Fruit fly (Drosophila melanogaster) whole organism, pupa: Measurements from ENCODE around the gene Ir68b.

Source experiments
- CG10348 ChIP-seq: fragments of 200-800 bp; sonication (Bioruptor generic); IDR thresholded peaks from 2 replicates; pipeline ENCODE4 v1.3.6; 2022; ENCODE audit warnings: missing biosample characterization, missing genetic modification characterization
- CG12605 ChIP-seq: fragments of 200-800 bp; sonication (Bioruptor generic); IDR thresholded peaks from 2 replicates; pipeline ENCODE4 v1.3.6; 2022; ENCODE audit warnings: missing biosample characterization, missing genetic modification characterization
- CG13204 ChIP-seq: fragments of 200-800 bp; sonication (Bioruptor generic); optimal IDR thresholded peaks from 2 replicates; lab custom pipeline; 2018; ENCODE audit warnings: missing biosample characterization, mild to moderate bottlenecking, missing genetic modification characterization, moderate library complexity
- CG14655 ChIP-seq: fragments of 200-800 bp; sonication (Bioruptor generic); optimal IDR thresholded peaks from 3 replicates; lab custom pipeline; 2017; ENCODE audit warnings: mild to moderate bottlenecking, missing biosample characterization, missing genetic modification reagents, missing genetic modification characterization
- CG15710 ChIP-seq: fragments of 200-800 bp; sonication (Bioruptor generic); optimal IDR thresholded peaks from 2 replicates; lab custom pipeline; 2018; ENCODE audit warnings: missing biosample characterization, mild to moderate bottlenecking, missing genetic modification characterization, moderate library complexity
- CG17806 ChIP-seq: fragments of 200-800 bp; sonication (Bioruptor generic); optimal IDR thresholded peaks from 2 replicates; lab custom pipeline; 2018; ENCODE audit warnings: missing biosample characterization, mild to moderate bottlenecking, missing genetic modification characterization, moderate library complexity
- CG32121 ChIP-seq: fragments of 200-800 bp; sonication (Bioruptor generic); IDR thresholded peaks from 2 replicates; pipeline ENCODE4 v1.3.6; 2022; ENCODE audit warnings: missing biosample characterization, missing genetic modification characterization
- CG34367 ChIP-seq: fragments of 200-800 bp; sonication (Bioruptor generic); optimal IDR thresholded peaks from 2 replicates; lab custom pipeline; 2018; ENCODE audit warnings: missing biosample characterization, mild to moderate bottlenecking, missing genetic modification characterization
- CG4496 ChIP-seq: fragments of 200-800 bp; sonication (Bioruptor generic); IDR thresholded peaks from 3 replicates; pipeline ENCODE4 v1.3.6; 2022; ENCODE audit warnings: missing biosample characterization, missing genetic modification characterization
- CG8159 ChIP-seq: fragments of 200-800 bp; sonication (Bioruptor generic); optimal IDR thresholded peaks from 3 replicates; lab custom pipeline; 2018; ENCODE audit warnings: missing biosample characterization, mild to moderate bottlenecking, missing genetic modification characterization, moderate library complexity
- CG8301 ChIP-seq: fragments of 200-800 bp; sonication (Bioruptor generic); optimal IDR thresholded peaks from 2 replicates; lab custom pipeline; 2018; ENCODE audit warnings: missing biosample characterization, mild to moderate bottlenecking, missing genetic modification characterization
- CG9948 ChIP-seq: fragments of 200-800 bp; sonication (Bioruptor generic); optimal IDR thresholded peaks from 2 replicates; lab custom pipeline; 2018; ENCODE audit warnings: missing biosample characterization, mild to moderate bottlenecking, missing genetic modification characterization, moderate library complexity
- D1 ChIP-seq: fragments of 200-800 bp; sonication (Bioruptor generic); optimal IDR thresholded peaks from 2 replicates; lab custom pipeline; 2018; ENCODE audit warnings: missing biosample characterization, mild to moderate bottlenecking, missing genetic modification characterization, moderate library complexity
- EcR ChIP-seq: fragments of 200-800 bp; sonication (Bioruptor generic); optimal IDR thresholded peaks from 3 replicates; lab custom pipeline; 2019; ENCODE audit warnings: missing biosample characterization, missing genetic modification characterization, mild to moderate bottlenecking, moderate library complexity, missing genetic modification reagents
- Ets98B ChIP-seq: fragments of 200-800 bp; sonication (Bioruptor generic); IDR thresholded peaks from 2 replicates; pipeline ENCODE4 v1.3.6; 2022; ENCODE audit warnings: missing biosample characterization, missing genetic modification characterization
- Pif1A ChIP-seq: fragments of 200-800 bp; sonication (Bioruptor generic); optimal IDR thresholded peaks from 3 replicates; lab custom pipeline; 2016; ENCODE audit warnings: missing biosample characterization, missing genetic modification characterization
- Pif1B ChIP-seq: fragments of 200-800 bp; sonication (Bioruptor generic); optimal IDR thresholded peaks from 3 replicates; lab custom pipeline; 2016; ENCODE audit warnings: missing biosample characterization, missing genetic modification characterization
- Snoo ChIP-seq: fragments of 200-800 bp; sonication (Bioruptor generic); optimal IDR thresholded peaks from 3 replicates; lab custom pipeline; 2017; ENCODE audit warnings: missing biosample characterization, mild to moderate bottlenecking, missing genetic modification characterization, inconsistent platforms
- fd96Ca ChIP-seq: fragments of 200-800 bp; sonication (Bioruptor generic); IDR thresholded peaks from 3 replicates; pipeline ENCODE4 v1.3.6; 2022; ENCODE audit warnings: missing biosample characterization, missing genetic modification characterization
- gl ChIP-seq: fragments of 200-800 bp; sonication (Bioruptor generic); optimal IDR thresholded peaks from 2 replicates; lab custom pipeline; 2018; ENCODE audit warnings: missing biosample characterization, mild to moderate bottlenecking, missing genetic modification characterization
- rn ChIP-seq: fragments of 200-800 bp; sonication (Bioruptor generic); IDR thresholded peaks from 2 replicates; pipeline ENCODE4 v1.3.6; 2022; ENCODE audit warnings: missing biosample characterization, missing genetic modification characterization

The Ir68b gene

dm6 chr3L:12146970-12147369, 19.8 kb upstream of the Ir68b start:
- TF ChIP-seq CG34367, result no peak
- no peak for TF ChIP-seq Ets98B (GFP tag; lab: Robert Waterston, UW)
- no peak for TF ChIP-seq EcR (GFP tag; lab: Kevin White, UChicago)
- TF ChIP-seq gl, result no peak
- TF ChIP-seq CG32121 (GFP tag; lab: Robert Waterston, UW), result no peak
- TF ChIP-seq Snoo (tag; lab: Kevin White, UChicago), result no peak
- TF ChIP-seq CG12605 (GFP tag; lab: Robert Waterston, UW), result no peak
- TF ChIP-seq Pif1A, result no peak

dm6 chr3L:12145709-12146694, 18.8 kb upstream of the Ir68b start, which contains the start of the genes eIF3l and Nrx-IV:
TSS of gene eIF3l (minus strand) at chr3L:12146097.
TSS of gene Nrx-IV (plus strand) at chr3L:12146519.
- TF ChIP-seq rn (GFP tag; lab: Robert Waterston, UW) (no peak), CG4496 (GFP tag; lab: Robert Waterston, UW) (0 out of 3 replicates have a peak, but pooled peaks have one; percentile 16)

dm6 chr3L:12139232-12139698, 12.1 kb upstream of the Ir68b start:
- peak; percentile 43 for TF ChIP-seq Ets98B (GFP tag; lab: Robert Waterston, UW)
- 0 out of 3 replicates have a peak, but pooled peaks have one; percentile 43 for TF ChIP-seq fd96Ca (GFP tag; lab: Robert Waterston, UW)
- TF ChIP-seq Pif1A, result no peak
- 0 out of 2 replicates have a peak, but pooled peaks have one; percentile 11 for TF ChIP-seq CG12605 (GFP tag; lab: Robert Waterston, UW)
- TF ChIP-seq CG8159 (tag; lab: Kevin White, UChicago), result peak; percentile 54
- TF ChIP-seq Pif1B (GFP tag; lab: Kevin White, UChicago), result no peak
- peak; percentile 62 for TF ChIP-seq CG4496 (GFP tag; lab: Robert Waterston, UW)
- TF ChIP-seq gl, result no peak
- peak; percentile 39 for TF ChIP-seq CG9948 (tag; lab: Kevin White, UChicago)
- no peak for TF ChIP-seq rn (GFP tag; lab: Robert Waterston, UW)
- TF ChIP-seq CG8301 (tag; lab: Kevin White, UChicago), result peak; percentile 39
- TF ChIP-seq CG14655, result no peak
- TF ChIP-seq CG13204, result no peak
- no peak for TF ChIP-seq EcR (GFP tag; lab: Kevin White, UChicago)
- peak; percentile 51 for TF ChIP-seq Snoo (tag; lab: Kevin White, UChicago)
- no peak; the same call in 1 of the 2 replicates for TF ChIP-seq CG32121 (GFP tag; lab: Robert Waterston, UW)
- no peak for TF ChIP-seq D1 (tag; lab: Kevin White, UChicago)
- peak; percentile 43 for TF ChIP-seq CG17806 (tag; lab: Kevin White, UChicago)
- TF ChIP-seq CG10348, result no peak
- peak; percentile 26 for TF ChIP-seq CG34367
- peak; percentile 44 for TF ChIP-seq CG15710 (tag; lab: Kevin White, UChicago)
- TF ChIP-seq, all 21 proteins: peak for 11

dm6 chr3L:12138113-12138899, 11.1 kb upstream of the Ir68b start, which contains the start of the genes ND-SGDH and RhoGAP68F:
TSS of gene ND-SGDH (minus strand) at chr3L:12138584.
TSS of gene RhoGAP68F (plus strand) at chr3L:12138868.
- TF ChIP-seq rn (GFP tag; lab: Robert Waterston, UW) (no peak), CG34367 (peak; percentile 53), CG4496 (GFP tag; lab: Robert Waterston, UW) (0 out of 3 replicates have a peak, but pooled peaks have one; percentile 36), CG12605 (GFP tag; lab: Robert Waterston, UW) (no peak), CG8301 (tag; lab: Kevin White, UChicago) (peak; percentile 53), D1 (tag; lab: Kevin White, UChicago) (no peak), fd96Ca (GFP tag; lab: Robert Waterston, UW) (no peak; the same call in 2 of the 3 replicates), CG15710 (tag; lab: Kevin White, UChicago) (peak; percentile 76), CG8159 (tag; lab: Kevin White, UChicago) (peak; percentile 75), Pif1A (no peak), Ets98B (GFP tag; lab: Robert Waterston, UW) (peak; percentile 53; the same call in 1 of the 2 replicates), EcR (GFP tag; lab: Kevin White, UChicago) (no peak), CG9948 (tag; lab: Kevin White, UChicago) (peak; percentile 54), CG17806 (tag; lab: Kevin White, UChicago) (peak; percentile 48), Pif1B (GFP tag; lab: Kevin White, UChicago) (peak; percentile 40), Snoo (tag; lab: Kevin White, UChicago) (peak; percentile 67), CG10348 (0 out of 2 replicates have a peak, but pooled peaks have one; percentile 20), CG14655 (no peak), CG13204 (no peak), CG32121 (GFP tag; lab: Robert Waterston, UW) (peak; percentile 45; the same call in 1 of the 2 replicates), gl (no peak)

- TF ChIP-seq CG9948 (tag; lab: Kevin White, UChicago) (peak; percentile 8), CG8301 (tag; lab: Kevin White, UChicago) (no peak), D1 (tag; lab: Kevin White, UChicago) (no peak), fd96Ca (GFP tag; lab: Robert Waterston, UW) (no peak), rn (GFP tag; lab: Robert Waterston, UW) (no peak; the same call in 1 of the 2 replicates), CG13204 (no peak), Ets98B (GFP tag; lab: Robert Waterston, UW) (peak; percentile 44; the same call in 1 of the 2 replicates), CG14655 (peak; percentile 42), CG8159 (tag; lab: Kevin White, UChicago) (peak; percentile 66), CG17806 (tag; lab: Kevin White, UChicago) (peak; percentile 58), Pif1B (GFP tag; lab: Kevin White, UChicago) (no peak), CG15710 (tag; lab: Kevin White, UChicago) (peak; percentile 51), gl (no peak), CG4496 (GFP tag; lab: Robert Waterston, UW) (peak; percentile 75), CG12605 (GFP tag; lab: Robert Waterston, UW) (no peak), CG10348 (no peak), Snoo (tag; lab: Kevin White, UChicago) (no peak), Pif1A (no peak), CG34367 (no peak), CG32121 (GFP tag; lab: Robert Waterston, UW) (peak; percentile 48; the same call in 1 of the 2 replicates), EcR (GFP tag; lab: Kevin White, UChicago) (no peak)
These were observed 9.4 kb upstream of the Ir68b start, which contains the start of the genes CG5645 and Atg12 for dm6 chr3L:12136630-12137029. TSS of gene CG5645 (minus strand) at chr3L:12136706. TSS of gene Atg12 (plus strand) at chr3L:12136967.
